Fruit fly (Drosophila melanogaster): Measurements from ENCODE around the gene CG13085.

Gene CG13085

DNA sequence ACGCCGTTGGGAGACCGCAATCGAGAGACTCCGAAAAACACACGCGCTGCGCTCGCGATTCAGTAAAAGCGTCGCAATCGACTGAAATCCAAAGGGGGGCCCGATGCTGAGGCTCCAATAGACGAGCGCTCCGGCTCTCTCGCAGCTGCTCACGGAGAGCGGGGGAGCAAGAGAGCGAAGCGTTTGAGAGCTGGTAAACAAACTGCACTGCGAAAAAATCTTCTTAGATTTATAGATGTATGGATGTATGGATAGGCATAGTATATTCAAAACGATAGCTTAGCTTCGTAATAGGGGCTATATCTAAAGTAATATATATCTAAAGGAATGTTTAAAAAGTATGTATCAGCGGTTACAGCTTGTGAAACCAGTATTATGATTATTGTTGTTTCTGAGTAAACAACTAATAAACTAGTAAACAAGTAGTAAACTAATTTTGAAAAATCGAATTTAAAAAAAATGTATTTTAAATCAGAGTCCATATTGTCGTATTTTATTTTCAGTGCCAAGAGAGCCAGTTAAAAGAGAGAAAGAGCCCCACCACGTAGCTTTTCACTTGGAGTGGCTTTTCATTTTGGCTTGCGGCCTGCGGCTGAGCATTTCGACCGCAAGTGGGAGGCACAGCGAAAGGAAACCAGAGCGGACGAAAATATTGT, at the start of gene CG13085, which contains the start of gene Alp12:
CG13085 (plus strand) TSS at position 584 of the 656 bp plus-strand sequence.
Alp12 (plus strand) TSS at position 584 of the 656 bp plus-strand sequence.
- TF ChIP-seq brk (GFP tag; optimal IDR thresholded peaks at IDR 0.05) (peak; percentile 83), HLH106 (tag; optimal IDR thresholded peaks at IDR 0.05) (peak; percentile 93), CG32264 (GFP tag; optimal IDR thresholded peaks at IDR 0.05) (peak; percentile 65), Sp1 (GFP tag; optimal IDR thresholded peaks at IDR 0.05) (peak; percentile 96), jim (GFP tag; optimal IDR thresholded peaks at IDR 0.05) (no peak), foxo (GFP tag; optimal IDR thresholded peaks at IDR 0.05) (peak; percentile 29 to 94), Myc (optimal IDR thresholded peaks at IDR 0.05) (no peak), Hr83 (GFP tag; optimal IDR thresholded peaks at IDR 0.05; ENCODE audit: poor library complexity, severe bottlenecking) (peak; percentile 87), dmrt93B (GFP tag; optimal IDR thresholded peaks at IDR 0.05) (peak; percentile 90), fru (GFP tag; optimal IDR thresholded peaks at IDR 0.05) (peak; percentile 96), N (GFP tag; optimal IDR thresholded peaks at IDR 0.05) (no peak), Rel (GFP tag; optimal IDR thresholded peaks at IDR 0.05) (peak; percentile 60), Rel (tag; optimal IDR thresholded peaks at IDR 0.05) (peak; percentile 58), rgr (GFP tag; optimal IDR thresholded peaks at IDR 0.05) (peak; percentile 94), CrebA (GFP tag; optimal IDR thresholded peaks at IDR 0.05; ENCODE audit: borderline replicate concordance) (no peak), woc (GFP tag; optimal IDR thresholded peaks at IDR 0.05) (peak; percentile 73), Abd-B (GFP tag; optimal IDR thresholded peaks at IDR 0.05) (no peak), h (GFP tag; optimal IDR thresholded peaks at IDR 0.05) (peak; percentile 94), psq (GFP tag; optimal IDR thresholded peaks at IDR 0.05) (peak; percentile 90), dsf (GFP tag; optimal IDR thresholded peaks at IDR 0.05; ENCODE audit: borderline replicate concordance) (peak; percentile 62), usp (GFP tag; optimal IDR thresholded peaks at IDR 0.05) (no peak), sv (GFP tag; optimal IDR thresholded peaks at IDR 0.05) (peak; percentile 97), Jra (GFP tag; optimal IDR thresholded peaks at IDR 0.05) (peak; percentile 73), GATAd (GFP tag; optimal IDR thresholded peaks at IDR 0.05) (no peak), Hnf4 (GFP tag; optimal IDR thresholded peaks at IDR 0.05) (peak; percentile 84), CG9705 (GFP tag; optimal IDR thresholded peaks at IDR 0.05) (peak; percentile 81), lola (GFP tag; optimal IDR thresholded peaks at IDR 0.05) (no peak), Mio (GFP tag; optimal IDR thresholded peaks at IDR 0.05) (peak; percentile 33), Dfd (GFP tag; optimal IDR thresholded peaks at IDR 0.05) (no peak), br (GFP tag; optimal IDR thresholded peaks at IDR 0.05) (peak; percentile 92), Hr78 (GFP tag; optimal IDR thresholded peaks at IDR 0.05) (no peak), dl (GFP tag; optimal IDR thresholded peaks at IDR 0.05; ENCODE audit: insufficient read depth in 1 of 2, partially characterized antibody in 2 of 2) (peak; percentile 89 to 97), Dif (GFP tag; optimal IDR thresholded peaks at IDR 0.05; ENCODE audit: partially characterized antibody) (peak; percentile 98), pan (optimal IDR thresholded peaks at IDR 0.05) (no peak), Vsx2 (GFP tag; optimal IDR thresholded peaks at IDR 0.05; ENCODE audit: partially characterized antibody) (peak; percentile 45), ey (GFP tag; optimal IDR thresholded peaks at IDR 0.05) (peak; percentile 94), OdsH (GFP tag; optimal IDR thresholded peaks at IDR 0.05) (peak; percentile 94), tai (GFP tag; optimal IDR thresholded peaks at IDR 0.05) (no peak), sage (GFP tag; optimal IDR thresholded peaks at IDR 0.05) (peak; percentile 80)

DNA sequence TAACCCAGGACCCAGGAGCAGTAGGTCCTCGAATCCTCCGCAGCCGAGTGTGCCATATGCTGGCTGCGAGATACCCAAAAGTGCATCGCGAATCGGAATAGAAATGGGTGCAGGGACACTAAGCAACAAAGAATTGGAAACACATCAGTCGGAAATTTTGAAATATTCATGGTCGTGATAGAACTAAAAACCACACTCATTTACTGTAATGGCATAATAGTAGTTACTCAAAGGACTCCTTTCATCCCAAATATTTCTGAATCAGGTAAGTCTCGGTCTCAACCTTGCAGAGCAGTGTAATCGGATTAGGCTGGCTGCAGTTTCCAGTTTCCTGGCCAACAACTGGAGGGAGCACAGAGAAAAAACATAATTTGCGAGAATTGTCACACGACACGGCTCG, 47.7 kb upstream of the CG13085 start:
- TF ChIP-seq lola (GFP tag; optimal IDR thresholded peaks at IDR 0.05) (no peak), tai (GFP tag; optimal IDR thresholded peaks at IDR 0.05) (no peak), sv (GFP tag; optimal IDR thresholded peaks at IDR 0.05) (no peak), OdsH (GFP tag; optimal IDR thresholded peaks at IDR 0.05) (peak; percentile 1), CG9705 (GFP tag; optimal IDR thresholded peaks at IDR 0.05) (no peak), rgr (GFP tag; optimal IDR thresholded peaks at IDR 0.05) (peak; percentile 41), Sp1 (GFP tag; optimal IDR thresholded peaks at IDR 0.05) (peak; percentile 39), CrebA (GFP tag; optimal IDR thresholded peaks at IDR 0.05; ENCODE audit: borderline replicate concordance) (no peak), pan (optimal IDR thresholded peaks at IDR 0.05) (no peak), usp (GFP tag; optimal IDR thresholded peaks at IDR 0.05) (no peak), dsf (GFP tag; optimal IDR thresholded peaks at IDR 0.05; ENCODE audit: borderline replicate concordance) (no peak), br (GFP tag; optimal IDR thresholded peaks at IDR 0.05) (no peak), Rel (GFP tag; optimal IDR thresholded peaks at IDR 0.05) (no peak), Rel (tag; optimal IDR thresholded peaks at IDR 0.05) (no peak), h (GFP tag; optimal IDR thresholded peaks at IDR 0.05) (peak; percentile 21), N (GFP tag; optimal IDR thresholded peaks at IDR 0.05) (no peak), ey (GFP tag; optimal IDR thresholded peaks at IDR 0.05) (peak; percentile 38), Hnf4 (GFP tag; optimal IDR thresholded peaks at IDR 0.05) (no peak), Hr83 (GFP tag; optimal IDR thresholded peaks at IDR 0.05; ENCODE audit: poor library complexity, severe bottlenecking) (no peak), Myc (optimal IDR thresholded peaks at IDR 0.05) (no peak), GATAd (GFP tag; optimal IDR thresholded peaks at IDR 0.05) (no peak), psq (GFP tag; optimal IDR thresholded peaks at IDR 0.05) (no peak), jim (GFP tag; optimal IDR thresholded peaks at IDR 0.05) (no peak), woc (GFP tag; optimal IDR thresholded peaks at IDR 0.05) (no peak), Mio (GFP tag; optimal IDR thresholded peaks at IDR 0.05) (no peak), Jra (GFP tag; optimal IDR thresholded peaks at IDR 0.05) (no peak), dmrt93B (GFP tag; optimal IDR thresholded peaks at IDR 0.05) (peak; percentile 14), Dif (GFP tag; optimal IDR thresholded peaks at IDR 0.05; ENCODE audit: partially characterized antibody) (no peak), Abd-B (GFP tag; optimal IDR thresholded peaks at IDR 0.05) (no peak), foxo (GFP tag; optimal IDR thresholded peaks at IDR 0.05) (peak in 1 of 2 experiments; percentile 29), fru (GFP tag; optimal IDR thresholded peaks at IDR 0.05) (peak; percentile 26), sage (GFP tag; optimal IDR thresholded peaks at IDR 0.05) (no peak), dl (GFP tag; optimal IDR thresholded peaks at IDR 0.05; ENCODE audit: insufficient read depth in 1 of 2, partially characterized antibody in 2 of 2) (no peak), Hr78 (GFP tag; optimal IDR thresholded peaks at IDR 0.05) (no peak), HLH106 (tag; optimal IDR thresholded peaks at IDR 0.05) (peak; percentile 32), CG32264 (GFP tag; optimal IDR thresholded peaks at IDR 0.05) (no peak), Dfd (GFP tag; optimal IDR thresholded peaks at IDR 0.05) (no peak), Vsx2 (GFP tag; optimal IDR thresholded peaks at IDR 0.05; ENCODE audit: partially characterized antibody) (no peak), brk (GFP tag; optimal IDR thresholded peaks at IDR 0.05) (no peak)
